Fruit fly (Drosophila melanogaster): ENCODE data around the gene robl37BC.

Gene robl37BC

DNA sequence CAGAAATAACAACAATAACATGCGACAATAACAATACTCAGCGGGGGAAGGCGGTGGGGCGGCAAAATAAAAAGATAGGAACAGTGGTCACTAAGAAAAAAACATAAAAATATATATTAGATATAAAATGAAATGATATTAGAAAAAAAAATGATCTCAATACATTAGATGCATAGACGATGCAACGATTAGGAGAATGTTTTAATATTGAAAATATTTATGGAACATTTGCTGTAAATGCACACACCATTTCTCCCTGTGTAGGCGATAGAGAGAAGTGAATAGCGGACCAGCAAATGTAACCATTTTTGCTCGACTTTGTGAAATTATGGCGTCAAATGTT lies 44.5 kb upstream of the robl37BC start (continued):
- no peak for TF ChIP-seq abd-A (tag; optimal IDR thresholded peaks at IDR 0.05)
- TF ChIP-seq H15 (GFP tag; IDR thresholded peaks at IDR 0.05), result peak; percentile 81
- TF ChIP-seq CG18011 (GFP tag; optimal IDR thresholded peaks at IDR 0.05), result peak; percentile 31
- peak; percentile 71 for TF ChIP-seq CG18262 (tag; optimal IDR thresholded peaks at IDR 0.05)
- peak; percentile 67 for TF ChIP-seq CG18476 (GFP tag; optimal IDR thresholded peaks at IDR 0.05)
- no peak for TF ChIP-seq tup (GFP tag; optimal IDR thresholded peaks at IDR 0.05)
- TF ChIP-seq CG17612 (GFP tag; IDR thresholded peaks at IDR 0.05), result peak; percentile 78
- peak; percentile 61 for TF ChIP-seq wor (GFP tag; IDR thresholded peaks at IDR 0.05)
- peak; percentile 57 for TF ChIP-seq CG30403 (GFP tag; optimal IDR thresholded peaks at IDR 0.05)
- peak; percentile 85 for TF ChIP-seq CG11696 (GFP tag; IDR thresholded peaks at IDR 0.05)
- peak; percentile 97 for TF ChIP-seq CG32532 (GFP tag; IDR thresholded peaks at IDR 0.05)
- peak; percentile 67 for TF ChIP-seq CG43689 (GFP tag; IDR thresholded peaks at IDR 0.05)
- TF ChIP-seq Ssrp (tag; optimal IDR thresholded peaks at IDR 0.05), result peak; percentile 57
- TF ChIP-seq sima (GFP tag; optimal IDR thresholded peaks at IDR 0.05), result no peak
- no peak for TF ChIP-seq sc (optimal IDR thresholded peaks at IDR 0.05)
- no peak for TF ChIP-seq sc (GFP tag; optimal IDR thresholded peaks at IDR 0.05)
- peak; percentile 79; the same call in 1 of the 2 replicates for TF ChIP-seq bowl (GFP tag; IDR thresholded peaks at IDR 0.05)
- TF ChIP-seq kay (GFP tag; optimal IDR thresholded peaks at IDR 0.05), result no peak
- TF ChIP-seq CG7963 (GFP tag; IDR thresholded peaks at IDR 0.05; ENCODE audit: partially characterized antibody), result no peak
- TF ChIP-seq sens-2 (GFP tag; IDR thresholded peaks at IDR 0.05), result peak; percentile 36; the same call in 1 of the 2 replicates
- TF ChIP-seq tio (GFP tag; optimal IDR thresholded peaks at IDR 0.05), result peak; percentile 67
- no peak for TF ChIP-seq crc (GFP tag; optimal IDR thresholded peaks at IDR 0.05)
- peak; percentile 81 for TF ChIP-seq CG13296 (GFP tag; optimal IDR thresholded peaks at IDR 0.05)
- TF ChIP-seq CG4424 (GFP tag; optimal IDR thresholded peaks at IDR 0.05), result peak; percentile 69
- peak; percentile 68 for TF ChIP-seq CG34376 (GFP tag; optimal IDR thresholded peaks at IDR 0.05)
- peak; percentile 39 for TF ChIP-seq fu2 (GFP tag; optimal IDR thresholded peaks at IDR 0.05)
- peak; percentile 8 for TF ChIP-seq CG16815 (GFP tag; optimal IDR thresholded peaks at IDR 0.05)
- peak; percentile 84 for TF ChIP-seq PHDP (tag; optimal IDR thresholded peaks at IDR 0.05)
- TF ChIP-seq bab2 (GFP tag; optimal IDR thresholded peaks at IDR 0.05), result peak; percentile 4
- TF ChIP-seq odd (GFP tag; optimal IDR thresholded peaks at IDR 0.05), result peak; percentile 3
- TF ChIP-seq NFAT (GFP tag; IDR thresholded peaks at IDR 0.05), result peak; percentile 89
- peak; percentile 37 for TF ChIP-seq CG12219 (GFP tag; optimal IDR thresholded peaks at IDR 0.05)
- peak; percentile 93 for TF ChIP-seq CG18599 (GFP tag; optimal IDR thresholded peaks at IDR 0.05)
- no peak for TF ChIP-seq CG5180 (GFP tag; optimal IDR thresholded peaks at IDR 0.05)
- no peak for TF ChIP-seq Trl (optimal IDR thresholded peaks at IDR 0.05)
- TF ChIP-seq Trl (GFP tag; optimal IDR thresholded peaks at IDR 0.05), result no peak
- no peak for TF ChIP-seq CG11398 (GFP tag; optimal IDR thresholded peaks at IDR 0.05)
- TF ChIP-seq bcd (GFP tag; optimal IDR thresholded peaks at IDR 0.05), result peak; percentile 75
- peak; percentile 90 for TF ChIP-seq Fer1 (GFP tag; optimal IDR thresholded peaks at IDR 0.05)
- peak; percentile 68; the same call in 1 of the 2 replicates for TF ChIP-seq Rx (GFP tag; IDR thresholded peaks at IDR 0.05)
- no peak for TF ChIP-seq CG42726 (GFP tag; IDR thresholded peaks at IDR 0.05; ENCODE audit: partially characterized antibody)
- peak; percentile 37 for TF ChIP-seq CG31388 (GFP tag; optimal IDR thresholded peaks at IDR 0.05)
- peak; percentile 45 for TF ChIP-seq CG4854 (GFP tag; optimal IDR thresholded peaks at IDR 0.05)
- no peak for TF ChIP-seq pan (optimal IDR thresholded peaks at IDR 0.05)
- peak in 1 of 2 experiments; percentile 92 for TF ChIP-seq pan (GFP tag; optimal IDR thresholded peaks at IDR 0.05 in 1 of 2, IDR thresholded peaks at IDR 0.05 in 1 of 2)
- TF ChIP-seq CG1792 (GFP tag; optimal IDR thresholded peaks at IDR 0.05), result no peak
- peak; percentile 92 for TF ChIP-seq CG2678 (tag; optimal IDR thresholded peaks at IDR 0.05)
- TF ChIP-seq ase (GFP tag; IDR thresholded peaks at IDR 0.05), result peak; percentile 81
- TF ChIP-seq run (tag; optimal IDR thresholded peaks at IDR 0.05), result peak; percentile 47
- no peak for TF ChIP-seq cg (GFP tag; optimal IDR thresholded peaks at IDR 0.05)
- TF ChIP-seq aop (GFP tag; IDR thresholded peaks at IDR 0.05), result no peak
- no peak for TF ChIP-seq CG14965 (GFP tag; optimal IDR thresholded peaks at IDR 0.05; ENCODE audit: borderline replicate concordance)

All from whole organism, embryonic.